Worm (Caenorhabditis elegans) whole organism, L2 larva: ENCODE measurements around the gene Y51B9A.6.
"Not testable (repeated sequence)": the region's sequence is repeated elsewhere in the genome, so short reads cannot be mapped to it uniquely, and the experiment has no call there.

ENCODE experiments used
- Y55F3AM.14 ChIP-seq: fragments of 200-800 bp; sonication (Bioruptor generic); optimal IDR thresholded peaks from 2 replicates; lab custom pipeline; 2018; ENCODE audit warnings: mild to moderate bottlenecking, missing genetic modification characterization, missing compliant biosample characterization
- ZK546.5 ChIP-seq: sonication (generic microtip); optimal IDR thresholded peaks from 2 replicates; lab custom pipeline; 2017; ENCODE audit warnings: missing biosample characterization, missing genetic modification characterization
- alr-1 ChIP-seq: fragments of 150-350 bp; optimal IDR thresholded peaks from 2 replicates; lab custom pipeline; 2014; ENCODE audit warnings: missing biosample characterization, missing genetic modification characterization
- aly-2 ChIP-seq: fragments of 150-350 bp; optimal IDR thresholded peaks from 2 replicates; lab custom pipeline; 2014; ENCODE audit warnings: missing biosample characterization, missing genetic modification characterization
- blmp-1 ChIP-seq: sonication (generic microtip); optimal IDR thresholded peaks from 2 replicates; lab custom pipeline; 2017; ENCODE audit warnings: missing genetic modification characterization, mild to moderate bottlenecking, missing compliant biosample characterization, antibody characterized with exemption, moderate library complexity; ENCODE audit not compliant: insufficient read depth
- ceh-16 ChIP-seq: fragments of 150-350 bp; optimal IDR thresholded peaks from 2 replicates; lab custom pipeline; 2014; ENCODE audit warnings: missing biosample characterization, missing genetic modification characterization
- ceh-82 ChIP-seq: fragments of 150-350 bp; optimal IDR thresholded peaks from 2 replicates; lab custom pipeline; 2014; ENCODE audit warnings: missing biosample characterization, missing genetic modification characterization
- crh-2 ChIP-seq: sonication (generic microtip); optimal IDR thresholded peaks from 2 replicates; lab custom pipeline; 2017; ENCODE audit warnings: missing biosample characterization, missing genetic modification characterization
- elt-1 ChIP-seq: fragments of 150-350 bp; optimal IDR thresholded peaks from 2 replicates; lab custom pipeline; 2014; ENCODE audit warnings: missing biosample characterization, missing genetic modification characterization
- fos-1 ChIP-seq: fragments of 150-350 bp; optimal IDR thresholded peaks from 2 replicates; lab custom pipeline; 2014; ENCODE audit warnings: missing biosample characterization, missing genetic modification characterization
- lin-11 ChIP-seq: fragments of 150-350 bp; sonication (generic microtip); optimal IDR thresholded peaks from 2 replicates; lab custom pipeline; 2014; ENCODE audit warnings: missing biosample characterization, missing genetic modification characterization, inconsistent platforms, mixed read lengths
- lin-39 ChIP-seq: fragments of 150-350 bp; optimal IDR thresholded peaks from 2 replicates; lab custom pipeline; 2014; ENCODE audit warnings: missing biosample characterization, missing genetic modification reagents, missing genetic modification characterization
- mab-5 ChIP-seq: fragments of 150-350 bp; optimal IDR thresholded peaks from 2 replicates; lab custom pipeline; 2014; ENCODE audit warnings: missing biosample characterization, missing genetic modification characterization
- mdl-1 ChIP-seq, 2 experiments: fragments of 150-350 bp in 1 of 2; sonication (generic microtip) in 1 of 2; optimal IDR thresholded peaks; 2 replicates each; lab custom pipeline; 2017; ENCODE audit warnings: missing biosample characterization in 2 of 2, missing genetic modification characterization in 2 of 2
- nhr-10 ChIP-seq: sonication (generic microtip); optimal IDR thresholded peaks from 2 replicates; lab custom pipeline; 2017; ENCODE audit warnings: missing biosample characterization, missing genetic modification characterization
- nhr-11 ChIP-seq: fragments of 150-350 bp; optimal IDR thresholded peaks from 2 replicates; lab custom pipeline; 2014; ENCODE audit warnings: missing biosample characterization, missing genetic modification characterization
- nhr-12 ChIP-seq: fragments of 150-350 bp; optimal IDR thresholded peaks from 2 replicates; lab custom pipeline; 2014; ENCODE audit warnings: missing biosample characterization, missing genetic modification characterization
- nhr-129 ChIP-seq: fragments of 150-350 bp; optimal IDR thresholded peaks from 2 replicates; lab custom pipeline; 2014; ENCODE audit warnings: missing biosample characterization, missing genetic modification characterization
- nhr-21 ChIP-seq: fragments of 150-350 bp; optimal IDR thresholded peaks from 2 replicates; lab custom pipeline; 2014; ENCODE audit warnings: missing biosample characterization, missing genetic modification characterization
- nhr-23 ChIP-seq: fragments of 150-350 bp; optimal IDR thresholded peaks from 2 replicates; lab custom pipeline; 2014; ENCODE audit warnings: missing biosample characterization, missing genetic modification reagents, missing genetic modification characterization
- nhr-237 ChIP-seq: fragments of 150-350 bp; optimal IDR thresholded peaks from 2 replicates; lab custom pipeline; 2014; ENCODE audit warnings: missing biosample characterization, missing genetic modification characterization
- nhr-6 ChIP-seq: fragments of 150-350 bp; optimal IDR thresholded peaks from 2 replicates; lab custom pipeline; 2014; ENCODE audit warnings: missing biosample characterization, missing genetic modification characterization
- peb-1 ChIP-seq: fragments of 150-350 bp; optimal IDR thresholded peaks from 2 replicates; lab custom pipeline; 2014; ENCODE audit warnings: missing biosample characterization, missing genetic modification characterization
- sem-4 ChIP-seq: fragments of 150-350 bp; optimal IDR thresholded peaks from 2 replicates; lab custom pipeline; 2014; ENCODE audit warnings: missing biosample characterization, missing genetic modification reagents, missing genetic modification characterization
- skn-1 ChIP-seq: sonication (generic microtip); optimal IDR thresholded peaks from 2 replicates; lab custom pipeline; 2017; ENCODE audit warnings: missing biosample characterization, missing genetic modification characterization
- sma-9 ChIP-seq, 2 experiments: fragments of 150-350 bp in 1 of 2; sonication (generic microtip) in 1 of 2; optimal IDR thresholded peaks; 2 replicates each; lab custom pipeline; 2014 to 2016; ENCODE audit warnings: missing genetic modification characterization in 2 of 2, mild to moderate bottlenecking in 1 of 2, missing biosample characterization in 1 of 2, missing compliant biosample characterization in 1 of 2, missing genetic modification reagents in 1 of 2, moderate library complexity in 1 of 2
- unc-55 ChIP-seq: fragments of 150-350 bp; sonication (generic microtip); optimal IDR thresholded peaks from 3 replicates; lab custom pipeline; 2014; ENCODE audit warnings: missing biosample characterization, missing genetic modification reagents, missing genetic modification characterization
- zag-1 ChIP-seq: fragments of 150-350 bp; optimal IDR thresholded peaks from 2 replicates; lab custom pipeline; 2014; ENCODE audit warnings: missing biosample characterization, missing genetic modification characterization
- ztf-1 ChIP-seq: fragments of 200-800 bp; sonication (Bioruptor generic); conservative IDR thresholded peaks from 2 replicates; pipeline ENCODE4 v1.3.6; 2022; ENCODE audit warnings: missing genetic modification characterization, missing compliant biosample characterization
- ztf-11 ChIP-seq: sonication (generic microtip); optimal IDR thresholded peaks from 2 replicates; lab custom pipeline; 2017; ENCODE audit warnings: missing biosample characterization, missing genetic modification characterization

The Y51B9A.6 gene

DNA sequence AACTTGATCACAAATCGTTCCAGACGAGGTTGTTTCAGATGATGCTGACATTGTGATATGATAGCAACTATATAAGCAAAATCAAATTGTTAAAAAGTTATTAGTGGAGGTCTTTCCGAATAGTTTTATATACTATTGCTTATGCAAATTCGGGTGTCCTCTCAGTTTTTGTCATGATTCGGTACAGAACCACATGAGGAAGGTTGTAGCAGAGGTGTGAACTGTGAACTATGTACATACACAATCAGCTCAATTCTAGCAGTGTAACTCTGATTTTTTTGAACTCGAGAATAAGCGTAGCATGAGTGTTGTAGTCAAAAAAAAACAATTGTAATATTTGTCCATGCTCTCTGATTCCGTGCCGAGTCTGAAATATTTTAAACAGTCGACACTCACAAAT is at the start of gene Y51B9A.6:
Gene Y51B9A.6, minus strand, starts transcription at position 101 of the 400 bp plus-strand sequence.
- TF ChIP-seq nhr-11 (tag; lab: Kevin White, UChicago) (no peak), nhr-129 (no peak), nhr-6 (no peak), ceh-16 (tag; lab: Kevin White, UChicago) (no peak), ztf-1 (GFP tag; lab: Robert Waterston, UW) (no peak)

DNA sequence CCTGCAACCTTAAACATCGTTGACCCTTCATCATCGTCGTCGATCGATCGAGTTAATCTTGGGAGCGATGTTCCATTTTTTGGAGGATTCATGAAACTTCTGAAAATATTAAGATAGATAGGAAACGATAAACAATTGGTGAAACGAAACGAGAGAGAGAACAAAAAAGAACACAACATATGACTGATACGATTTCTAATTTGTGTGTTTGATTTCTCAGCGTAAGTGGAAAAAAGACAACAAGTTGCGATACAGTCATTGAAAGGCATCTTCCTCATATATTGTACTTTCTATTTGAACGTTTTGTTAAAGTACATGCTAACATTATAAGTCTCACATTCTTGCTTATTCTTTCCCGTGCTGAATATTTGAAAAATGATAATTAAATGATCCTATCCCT is 49.2 kb upstream of the Y51B9A.6 start, which contains the start of gene R09D1.12:
Gene R09D1.12, minus strand, starts transcription at position 101 of the 400 bp plus-strand sequence.
- not testable (repeated sequence) for TF ChIP-seq skn-1, nhr-11, peb-1 (tag; lab: Kevin White, UChicago)

DNA sequence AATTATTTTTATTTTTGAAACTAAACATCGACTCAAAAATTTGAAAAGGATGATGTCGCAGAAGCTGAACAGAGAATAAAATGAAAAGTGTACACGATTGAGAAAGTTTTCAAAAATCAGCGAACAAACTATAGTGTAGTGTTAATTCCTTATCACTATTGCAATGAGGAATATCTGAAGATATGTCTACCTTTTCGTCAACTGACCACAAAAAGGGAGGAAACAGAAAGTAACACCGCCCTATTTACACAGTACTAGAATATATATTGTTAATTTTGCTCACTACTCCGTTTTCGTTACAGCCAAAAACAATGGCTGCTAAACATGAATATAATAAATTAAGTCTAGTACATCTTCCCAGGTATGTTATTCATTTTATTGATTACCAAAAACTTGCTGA is 45.0 kb upstream of the Y51B9A.6 start, which contains the start of gene chil-18:
Gene chil-18, plus strand, starts transcription at position 301 of the 400 bp plus-strand sequence.
- TF ChIP-seq elt-1 (tag; lab: Kevin White, UChicago) (no peak), lin-11 (no peak), ZK546.5 (tag; lab: Kevin White, UChicago) (no peak), mdl-1 (tag; optimal IDR thresholded peaks at IDR 0.05; lab: Kevin White, UChicago) (no peak), ceh-82 (tag; lab: Kevin White, UChicago) (no peak), sem-4 (tag; lab: Kevin White, UChicago) (no peak), alr-1 (tag; lab: Kevin White, UChicago) (no peak), nhr-237 (no peak), lin-39 (tag; lab: Kevin White, UChicago) (no peak), mab-5 (no peak), nhr-6 (no peak), nhr-129 (no peak), crh-2 (tag; lab: Kevin White, UChicago) (no peak), Y55F3AM.14 (GFP tag; lab: Kevin White, UChicago) (no peak), aly-2 (no peak), ceh-16 (tag; lab: Kevin White, UChicago) (no peak)

DNA sequence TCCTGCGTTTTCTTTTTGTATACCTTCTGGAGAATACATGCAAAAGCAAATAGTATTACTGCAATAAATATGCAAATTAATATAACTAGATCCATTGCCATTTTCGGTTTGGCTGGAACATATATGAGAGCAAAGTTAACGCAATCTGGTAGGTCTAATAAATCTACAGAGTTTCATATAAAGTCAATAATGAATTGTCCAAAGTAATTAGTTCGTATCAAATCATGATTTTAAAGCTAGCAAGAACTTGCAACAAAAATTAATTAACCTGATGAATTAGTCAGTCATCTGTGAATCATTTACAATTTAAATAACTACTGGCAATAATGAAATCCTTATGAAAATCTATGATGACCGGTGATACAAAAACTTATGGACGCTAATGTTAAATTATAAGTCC is 42.4 kb upstream of the Y51B9A.6 start, which contains the start of gene R09D1.13:
Gene R09D1.13, minus strand, starts transcription at position 101 of the 400 bp plus-strand sequence.
- TF ChIP-seq nhr-6 (no peak), nhr-12 (tag; lab: Kevin White, UChicago) (no peak), blmp-1 (tag; lab: Kevin White, UChicago) (no peak), zag-1 (tag; lab: Kevin White, UChicago) (no peak), ZK546.5 (tag; lab: Kevin White, UChicago) (no peak), ceh-16 (tag; lab: Kevin White, UChicago) (no peak), ztf-1 (GFP tag; lab: Robert Waterston, UW) (no peak), nhr-21 (tag; lab: Kevin White, UChicago) (no peak), nhr-10 (no peak), nhr-23 (no peak)
- TF ChIP-seq, all 48 proteins: peak for 0

DNA sequence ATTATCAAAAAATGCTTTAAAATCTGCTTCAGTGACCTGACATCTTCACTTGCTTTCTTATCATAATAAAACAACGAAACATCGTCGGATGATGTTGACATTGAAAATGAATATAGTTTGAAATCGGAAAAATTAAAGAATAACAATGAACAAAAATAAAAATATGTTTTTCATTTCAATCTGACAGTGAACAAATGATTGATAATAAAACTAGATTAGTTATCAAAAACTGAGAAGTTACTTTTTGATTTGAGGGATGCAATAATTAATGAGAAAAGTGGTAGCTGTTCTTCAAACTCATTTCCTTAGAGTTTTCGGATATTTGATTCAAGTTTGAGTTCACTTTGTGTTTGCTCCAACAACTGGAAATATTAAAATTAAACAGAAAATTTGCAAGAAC is 40.5 kb upstream of the Y51B9A.6 start, which contains the start of gene chil-15:
Gene chil-15, minus strand, starts transcription at position 101 of the 400 bp plus-strand sequence.
- TF ChIP-seq aly-2 (no peak), lin-39 (tag; lab: Kevin White, UChicago) (no peak), nhr-10 (no peak), fos-1 (tag; lab: Kevin White, UChicago) (no peak), nhr-23 (no peak), alr-1 (tag; lab: Kevin White, UChicago) (no peak), unc-55 (GFP tag; lab: Kevin White, UChicago) (no peak)

DNA sequence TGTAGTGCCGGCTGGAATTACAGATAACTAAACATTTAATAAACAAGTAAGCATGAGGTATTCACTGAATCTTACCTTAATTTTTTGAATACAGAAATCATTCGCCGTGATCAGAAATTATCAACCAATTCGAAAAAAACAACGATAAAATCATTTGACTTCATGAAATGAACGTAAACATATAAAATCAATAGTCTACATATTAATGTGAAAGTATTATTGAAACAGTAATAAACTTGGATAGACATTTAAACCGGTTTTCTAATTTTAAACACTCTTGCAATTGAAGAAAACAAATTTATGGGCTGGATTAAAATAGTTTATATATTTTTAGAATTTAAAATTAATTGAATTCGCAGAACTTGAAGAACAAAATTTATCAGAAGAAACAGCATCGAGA is 38.9 kb upstream of the Y51B9A.6 start, which contains the start of gene chil-16:
Gene chil-16, minus strand, starts transcription at position 101 of the 400 bp plus-strand sequence.
- no peak for TF ChIP-seq fos-1 (tag; lab: Kevin White, UChicago)
- TF ChIP-seq sma-9 (GFP tag; optimal IDR thresholded peaks at IDR 0.05; lab: Kevin White, UChicago), result no peak
- TF ChIP-seq sma-9 (tag; optimal IDR thresholded peaks at IDR 0.05; lab: Kevin White, UChicago), result no peak
- TF ChIP-seq peb-1 (tag; lab: Kevin White, UChicago), result no peak
- TF ChIP-seq ztf-11 (tag; lab: Kevin White, UChicago), result no peak
